Fruit fly (Drosophila melanogaster): ENCODE results near the gene CG7382.
A peak's percentile ranks its signal among the peaks of the same experiment; 100 is the strongest.

CG7382 gene

DNA sequence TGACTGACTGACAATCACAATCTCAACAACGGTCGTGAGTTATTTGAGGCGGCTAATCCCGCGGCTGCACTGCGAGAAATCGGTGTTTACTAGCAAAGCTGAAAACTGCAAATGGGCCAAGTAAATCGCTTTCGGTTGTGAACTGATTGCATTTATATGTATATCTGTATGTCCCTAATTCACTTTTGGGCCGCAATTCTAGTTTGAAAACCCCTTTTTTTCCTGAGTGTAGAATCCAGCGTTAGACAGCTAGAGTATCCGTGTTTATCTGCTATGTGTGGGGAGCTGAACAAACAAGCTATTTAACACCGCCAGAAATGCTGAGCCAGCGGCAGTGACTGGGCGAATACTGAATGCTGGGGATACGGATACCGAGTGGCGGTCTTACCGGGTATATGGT, 43.0 kb downstream of the CG7382 start (continued):
- TF ChIP-seq B-H2 (GFP tag; optimal IDR thresholded peaks at IDR 0.05): no peak
- peak; percentile 77 for TF ChIP-seq fu2 (GFP tag; optimal IDR thresholded peaks at IDR 0.05)
- peak; percentile 62; the same call in 1 of the 2 replicates for TF ChIP-seq bowl (GFP tag; IDR thresholded peaks at IDR 0.05)
- no peak for TF ChIP-seq Tbp (GFP tag; optimal IDR thresholded peaks at IDR 0.05)
- peak; percentile 80; the same call in 2 of the 3 replicates for TF ChIP-seq CG2889 (GFP tag; IDR thresholded peaks at IDR 0.05)
- peak; percentile 6 for TF ChIP-seq CG4328 (GFP tag; optimal IDR thresholded peaks at IDR 0.05)
- peak; percentile 34 for TF ChIP-seq schlank (tag; optimal IDR thresholded peaks at IDR 0.05)
- peak; percentile 72; the same call in 1 of the 2 replicates for TF ChIP-seq CG32767 (GFP tag; IDR thresholded peaks at IDR 0.05)
- TF ChIP-seq nmo (GFP tag; optimal IDR thresholded peaks at IDR 0.05): peak; percentile 78
- TF ChIP-seq CG7271 (tag; optimal IDR thresholded peaks at IDR 0.05): no peak
- peak; percentile 80 for TF ChIP-seq CG8924 (tag; optimal IDR thresholded peaks at IDR 0.05)
- peak; percentile 3 for TF ChIP-seq CG9797 (GFP tag; optimal IDR thresholded peaks at IDR 0.05)
- peak; percentile 82 for TF ChIP-seq crc (GFP tag; optimal IDR thresholded peaks at IDR 0.05)
- TF ChIP-seq Mad (GFP tag; optimal IDR thresholded peaks at IDR 0.05): peak; percentile 37
- TF ChIP-seq Jarid2 (GFP tag; optimal IDR thresholded peaks at IDR 0.05): peak; percentile 58
- TF ChIP-seq Antp (GFP tag; optimal IDR thresholded peaks at IDR 0.05): peak; percentile 96
- peak; percentile 43 for TF ChIP-seq grn (GFP tag; optimal IDR thresholded peaks at IDR 0.05)
- TF ChIP-seq CG6683 (GFP tag; optimal IDR thresholded peaks at IDR 0.05): no peak
- TF ChIP-seq sr (GFP tag; IDR thresholded peaks at IDR 0.05): 0 out of 3 replicates have a peak, but pooled peaks have one; percentile 13
- TF ChIP-seq CG13296 (GFP tag; optimal IDR thresholded peaks at IDR 0.05): no peak
- TF ChIP-seq ranshi (GFP tag; IDR thresholded peaks at IDR 0.05): peak; percentile 85
- TF ChIP-seq ken (GFP tag; IDR thresholded peaks at IDR 0.05): peak; percentile 88
- no peak for TF ChIP-seq corto (GFP tag; optimal IDR thresholded peaks at IDR 0.05)
- peak; percentile 85 for TF ChIP-seq tio (GFP tag; optimal IDR thresholded peaks at IDR 0.05)
- TF ChIP-seq ssp (GFP tag; IDR thresholded peaks at IDR 0.05): peak; percentile 71
- peak; percentile 74 for TF ChIP-seq Drgx (GFP tag; IDR thresholded peaks at IDR 0.05)
- TF ChIP-seq CG17328 (GFP tag; IDR thresholded peaks at IDR 0.05): peak; percentile 85
- TF ChIP-seq CG12155 (GFP tag; optimal IDR thresholded peaks at IDR 0.05): peak; percentile 63
- TF ChIP-seq lilli (GFP tag; optimal IDR thresholded peaks at IDR 0.05): peak; percentile 89
- peak; percentile 75 for TF ChIP-seq CG11504 (tag; optimal IDR thresholded peaks at IDR 0.05)
- peak; percentile 75 for TF ChIP-seq Aef1 (GFP tag; IDR thresholded peaks at IDR 0.05)
- peak; percentile 87 for TF ChIP-seq Oli (tag; optimal IDR thresholded peaks at IDR 0.05)
- TF ChIP-seq CG17912 (GFP tag; optimal IDR thresholded peaks at IDR 0.05): no peak
- no peak for TF ChIP-seq Dfd (GFP tag; optimal IDR thresholded peaks at IDR 0.05)
- TF ChIP-seq al (GFP tag; IDR thresholded peaks at IDR 0.05): peak; percentile 47; the same call in 1 of the 2 replicates
- TF ChIP-seq Awh (GFP tag; IDR thresholded peaks at IDR 0.05): peak; percentile 78
- peak; percentile 62; the same call in 1 of the 2 replicates for TF ChIP-seq Nf-YA (GFP tag; IDR thresholded peaks at IDR 0.05)
- no peak for TF ChIP-seq ash1 (GFP tag; optimal IDR thresholded peaks at IDR 0.05)
- peak; percentile 66 for TF ChIP-seq CG4707 (GFP tag; optimal IDR thresholded peaks at IDR 0.05)
- peak; percentile 77 for TF ChIP-seq Xbp1 (GFP tag; optimal IDR thresholded peaks at IDR 0.05)
- TF ChIP-seq CG12299 (tag; optimal IDR thresholded peaks at IDR 0.05): peak; percentile 1
- peak; percentile 21 for TF ChIP-seq stwl (tag; optimal IDR thresholded peaks at IDR 0.05)
- TF ChIP-seq CG4617 (GFP tag; optimal IDR thresholded peaks at IDR 0.05; ENCODE audit: borderline replicate concordance): peak; percentile 69
- no peak for TF ChIP-seq pfk (GFP tag; optimal IDR thresholded peaks at IDR 0.05)
- peak in 1 of 2 experiments; percentile 6 for TF ChIP-seq crp (GFP tag; optimal IDR thresholded peaks at IDR 0.05)
- TF ChIP-seq CG7745 (tag; optimal IDR thresholded peaks at IDR 0.05): peak; percentile 29
- TF ChIP-seq lbe (GFP tag; optimal IDR thresholded peaks at IDR 0.05): no peak
- peak; percentile 76 for TF ChIP-seq CG13775 (GFP tag; optimal IDR thresholded peaks at IDR 0.05)
- no peak for TF ChIP-seq mirr (GFP tag; optimal IDR thresholded peaks at IDR 0.05)
- peak; percentile 81 for TF ChIP-seq Atf-2 (GFP tag; optimal IDR thresholded peaks at IDR 0.05)
- peak; percentile 89 for TF ChIP-seq vvl (GFP tag; IDR thresholded peaks at IDR 0.05)

All from whole organism, embryonic.